Worm (Caenorhabditis elegans) whole organism, young adult: Measurements from ENCODE around the gene nhr-168.

Experiments
- B0019.2 ChIP-seq: fragments of 200-800 bp; sonication (Bioruptor generic); conservative IDR thresholded peaks from 2 replicates; pipeline ENCODE4 v1.3.6; 2022; ENCODE audit warnings: missing genetic modification reagents, missing genetic modification characterization, missing compliant biosample characterization
- F39B2.1 ChIP-seq: fragments of 200-800 bp; sonication (Bioruptor generic); IDR thresholded peaks from 2 replicates; pipeline ENCODE4 v1.3.6; 2022; ENCODE audit warnings: missing genetic modification reagents, missing genetic modification characterization, missing compliant biosample characterization
- F57A8.1 ChIP-seq: fragments of 200-800 bp; sonication (Bioruptor generic); optimal IDR thresholded peaks from 2 replicates; lab custom pipeline; 2018; ENCODE audit warnings: mild to moderate bottlenecking, missing genetic modification characterization, moderate library complexity, missing compliant biosample characterization
- Y53F4B.3 ChIP-seq: fragments of 200-800 bp; sonication (Bioruptor generic); IDR thresholded peaks from 2 replicates; pipeline ENCODE4 v1.3.6; 2022; ENCODE audit warnings: missing genetic modification reagents, missing genetic modification characterization, missing compliant biosample characterization
- Y67H2A.10 ChIP-seq: fragments of 200-800 bp; sonication (Bioruptor generic); conservative IDR thresholded peaks from 2 replicates; pipeline ENCODE4 v1.3.6; 2022; ENCODE audit warnings: missing genetic modification reagents, missing genetic modification characterization, missing compliant biosample characterization
- Y79H2A.3 ChIP-seq: fragments of 200-800 bp; sonication (Bioruptor generic); conservative IDR thresholded peaks from 2 replicates; pipeline ENCODE4 v1.3.6; 2022; ENCODE audit warnings: missing genetic modification reagents, missing genetic modification characterization, missing compliant biosample characterization
- akir-1 ChIP-seq: fragments of 200-800 bp; sonication (Bioruptor generic); optimal IDR thresholded peaks from 2 replicates; lab custom pipeline; 2018; ENCODE audit warnings: mild to moderate bottlenecking, missing genetic modification characterization, moderate library complexity, missing compliant biosample characterization
- aptf-2 ChIP-seq: fragments of 200-800 bp; sonication (Bioruptor generic); conservative IDR thresholded peaks from 2 replicates; pipeline ENCODE4 v1.3.6; 2022; ENCODE audit warnings: missing genetic modification reagents, missing genetic modification characterization, missing compliant biosample characterization
- aptf-3 ChIP-seq: fragments of 200-800 bp; sonication (Bioruptor generic); IDR thresholded peaks from 2 replicates; pipeline ENCODE4 v1.3.6; 2022; ENCODE audit warnings: missing genetic modification characterization, missing compliant biosample characterization
- bed-2 ChIP-seq: fragments of 200-800 bp; sonication (Bioruptor generic); IDR thresholded peaks from 2 replicates; pipeline ENCODE4 v1.3.6; 2022; ENCODE audit warnings: missing genetic modification reagents, missing genetic modification characterization, missing compliant biosample characterization
- ccch-3 ChIP-seq: fragments of 200-800 bp; sonication (Bioruptor generic); optimal IDR thresholded peaks from 2 replicates; lab custom pipeline; 2018; ENCODE audit warnings: mild to moderate bottlenecking, missing genetic modification characterization, missing compliant biosample characterization
- cebp-2 ChIP-seq: fragments of 200-800 bp; sonication (Bioruptor generic); IDR thresholded peaks from 2 replicates; pipeline ENCODE4 v1.3.6; 2022; ENCODE audit warnings: missing genetic modification characterization, missing compliant biosample characterization
- ceh-40 ChIP-seq: fragments of 200-800 bp; sonication (Bioruptor generic); IDR thresholded peaks from 2 replicates; pipeline ENCODE4 v1.3.6; 2022; ENCODE audit warnings: missing genetic modification characterization, missing compliant biosample characterization
- ceh-79 ChIP-seq: sonication (generic microtip); optimal IDR thresholded peaks from 2 replicates; lab custom pipeline; 2017; ENCODE audit warnings: mild to moderate bottlenecking, missing genetic modification characterization, missing compliant biosample characterization
- ceh-91 ChIP-seq: fragments of 200-800 bp; sonication (Bioruptor generic); IDR thresholded peaks from 2 replicates; pipeline ENCODE4 v1.3.6; 2022; ENCODE audit warnings: missing genetic modification reagents, missing genetic modification characterization, missing compliant biosample characterization
- die-1 ChIP-seq: sonication (generic microtip); optimal IDR thresholded peaks from 2 replicates; lab custom pipeline; 2016; ENCODE audit warnings: missing genotype, mild to moderate bottlenecking, missing genetic modification characterization, missing compliant biosample characterization
- egl-44 ChIP-seq: fragments of 200-800 bp; sonication (Bioruptor generic); IDR thresholded peaks from 2 replicates; pipeline ENCODE4 v1.3.6; 2022; ENCODE audit warnings: missing genetic modification reagents, missing genetic modification characterization, missing compliant biosample characterization
- ekl-4 ChIP-seq: fragments of 200-800 bp; sonication (Bioruptor generic); IDR thresholded peaks from 2 replicates; pipeline ENCODE4 v1.3.6; 2022; ENCODE audit warnings: missing genetic modification reagents, missing genetic modification characterization, missing compliant biosample characterization
- ets-4 ChIP-seq: fragments of 200-800 bp; sonication (Bioruptor generic); optimal IDR thresholded peaks from 2 replicates; lab custom pipeline; 2018; ENCODE audit warnings: mild to moderate bottlenecking, missing genetic modification characterization, missing compliant biosample characterization
- fkh-3 ChIP-seq: sonication (generic microtip); optimal IDR thresholded peaks from 2 replicates; lab custom pipeline; 2016; ENCODE audit warnings: mild to moderate bottlenecking, missing genetic modification characterization, missing compliant biosample characterization
- let-526 ChIP-seq: fragments of 200-800 bp; sonication (Bioruptor generic); IDR thresholded peaks from 2 replicates; pipeline ENCODE4 v1.3.6; 2022; ENCODE audit warnings: missing genetic modification reagents, missing genetic modification characterization, missing compliant biosample characterization
- lin-40 ChIP-seq: sonication (generic microtip); optimal IDR thresholded peaks from 2 replicates; lab custom pipeline; 2016; ENCODE audit warnings: missing genetic modification characterization, mild to moderate bottlenecking, missing compliant biosample characterization, missing genotype, missing genetic modification reagents
- lin-54 ChIP-seq: fragments of 200-800 bp; sonication (Bioruptor generic); optimal IDR thresholded peaks from 2 replicates; lab custom pipeline; 2018; ENCODE audit warnings: mild to moderate bottlenecking, missing genetic modification characterization, missing compliant biosample characterization
- lir-1 ChIP-seq: fragments of 200-800 bp; sonication (Bioruptor generic); conservative IDR thresholded peaks from 2 replicates; pipeline ENCODE4 v1.3.6; 2022; ENCODE audit warnings: missing genetic modification reagents, missing genetic modification characterization, missing compliant biosample characterization
- madf-8 ChIP-seq: fragments of 200-800 bp; sonication (Bioruptor generic); conservative IDR thresholded peaks from 2 replicates; pipeline ENCODE4 v1.3.6; 2022; ENCODE audit warnings: missing genetic modification reagents, missing genetic modification characterization, missing compliant biosample characterization
- mcd-1 ChIP-seq: fragments of 200-800 bp; sonication (Bioruptor generic); IDR thresholded peaks from 2 replicates; pipeline ENCODE4 v1.3.6; 2022; ENCODE audit warnings: missing genetic modification reagents, missing genetic modification characterization, missing compliant biosample characterization
- mel-28 ChIP-seq: sonication (generic microtip); optimal IDR thresholded peaks from 2 replicates; lab custom pipeline; 2016; ENCODE audit warnings: borderline replicate concordance, mild to moderate bottlenecking, missing genetic modification characterization, missing compliant biosample characterization
- mxl-1 ChIP-seq: sonication (generic microtip); optimal IDR thresholded peaks from 2 replicates; lab custom pipeline; 2016; ENCODE audit warnings: missing genetic modification characterization, missing compliant biosample characterization
- nfyb-1 ChIP-seq: fragments of 200-800 bp; sonication (Bioruptor generic); IDR thresholded peaks from 2 replicates; pipeline ENCODE4 v1.3.6; 2022; ENCODE audit warnings: missing genetic modification reagents, missing genetic modification characterization, missing compliant biosample characterization
- nhr-120 ChIP-seq: fragments of 200-800 bp; sonication (Bioruptor generic); IDR thresholded peaks from 2 replicates; pipeline ENCODE4 v1.3.6; 2022; ENCODE audit warnings: missing genetic modification characterization, missing compliant biosample characterization
- nhr-27 ChIP-seq: fragments of 200-800 bp; sonication (Bioruptor generic); optimal IDR thresholded peaks from 2 replicates; lab custom pipeline; 2018; ENCODE audit warnings: mild to moderate bottlenecking, missing genetic modification characterization, moderate library complexity, missing compliant biosample characterization
- nhr-90 ChIP-seq: sonication (generic microtip); optimal IDR thresholded peaks from 2 replicates; lab custom pipeline; 2016; ENCODE audit warnings: missing genotype, mild to moderate bottlenecking, missing genetic modification characterization, missing compliant biosample characterization
- rec-8 ChIP-seq, 2 experiments: sonication (generic microtip); optimal IDR thresholded peaks; 2 replicates each; lab custom pipeline; 2016; ENCODE audit warnings: mild to moderate bottlenecking in 2 of 2, missing genetic modification characterization in 2 of 2, missing genetic modification reagents in 2 of 2, missing genotype in 2 of 2, missing biosample characterization in 1 of 2, missing compliant biosample characterization in 1 of 2, moderate library complexity in 1 of 2
- sdz-38 ChIP-seq: sonication (generic microtip); optimal IDR thresholded peaks from 2 replicates; lab custom pipeline; 2016; ENCODE audit warnings: missing genotype, missing genetic modification characterization, missing compliant biosample characterization
- snpc-1.3 ChIP-seq: sonication (generic microtip); optimal IDR thresholded peaks from 2 replicates; lab custom pipeline; 2017; ENCODE audit warnings: missing genetic modification characterization, mild to moderate bottlenecking, missing compliant biosample characterization, antibody characterized with exemption, moderate library complexity, missing genotype, missing genetic modification reagents; ENCODE audit not compliant: insufficient read depth
- snpc-3.4 ChIP-seq: sonication (generic microtip); optimal IDR thresholded peaks from 2 replicates; lab custom pipeline; 2017; ENCODE audit warnings: missing genetic modification characterization, mild to moderate bottlenecking, missing compliant biosample characterization, antibody characterized with exemption, moderate library complexity, missing genotype, missing genetic modification reagents
- tbp1 ChIP-seq: fragments of 200-800 bp; sonication (Bioruptor generic); optimal IDR thresholded peaks from 2 replicates; lab custom pipeline; 2018; ENCODE audit warnings: mild to moderate bottlenecking, missing genetic modification characterization, missing compliant biosample characterization
- tlf-1 ChIP-seq: fragments of 200-800 bp; sonication (Bioruptor generic); optimal IDR thresholded peaks from 2 replicates; lab custom pipeline; 2018; ENCODE audit warnings: mild to moderate bottlenecking, missing genetic modification characterization, missing compliant biosample characterization
- unc-62 ChIP-seq: fragments of 150-350 bp; optimal IDR thresholded peaks from 2 replicates; lab custom pipeline; 2014; ENCODE audit warnings: missing biosample characterization, missing genetic modification reagents, missing genetic modification characterization
- zim-3 ChIP-seq: sonication (generic microtip); optimal IDR thresholded peaks from 2 replicates; lab custom pipeline; 2017; ENCODE audit warnings: mild to moderate bottlenecking, missing genetic modification characterization, moderate library complexity, missing compliant biosample characterization
- ztf-3 ChIP-seq: fragments of 200-800 bp; sonication (Bioruptor generic); optimal IDR thresholded peaks from 2 replicates; lab custom pipeline; 2018; ENCODE audit warnings: mild to moderate bottlenecking, missing genetic modification characterization, missing compliant biosample characterization

The nhr-168 gene

DNA sequence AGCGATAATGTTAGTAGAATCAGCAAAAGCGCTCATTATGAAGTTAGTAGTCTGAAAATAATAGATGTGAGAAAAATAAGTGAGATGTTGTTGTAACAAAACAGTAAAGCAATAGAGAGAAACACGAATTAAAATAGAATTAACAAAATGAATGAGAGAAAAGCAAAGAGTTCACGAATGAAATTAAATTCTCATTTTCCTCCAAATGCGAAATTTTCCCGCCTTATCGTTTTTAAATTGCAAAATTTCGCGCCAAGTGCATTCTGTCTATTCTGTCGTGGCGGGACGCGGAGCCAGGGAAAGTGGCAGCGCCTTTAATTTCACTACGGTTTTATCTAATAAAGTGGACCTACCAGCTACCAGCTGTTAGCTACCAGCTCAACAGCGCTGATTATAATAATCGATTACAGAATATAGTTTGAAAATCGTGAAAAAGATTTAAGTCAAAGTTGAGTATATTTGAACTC lies 21.4 kb downstream of the nhr-168 start, which contains the start of gene nasp-2 (continued):
- peak; percentile 95 for TF ChIP-seq snpc-3.4 (tag; lab: Kevin White, UChicago)
- no peak for TF ChIP-seq akir-1 (GFP tag; lab: Kevin White, UChicago)
- no peak for TF ChIP-seq ceh-40 (GFP tag; lab: Robert Waterston, UW)
- peak; percentile 92 for TF ChIP-seq ekl-4 (GFP tag; lab: Robert Waterston, UW)
- TF ChIP-seq tbp1 (GFP tag; lab: Kevin White, UChicago), result peak; percentile 73
- no peak for TF ChIP-seq lin-40 (tag; lab: Kevin White, UChicago)
- TF ChIP-seq mxl-1 (tag; lab: Kevin White, UChicago), result no peak
- peak; percentile 76; the same call in 1 of the 2 replicates for TF ChIP-seq let-526
- no peak for TF ChIP-seq die-1 (tag; lab: Kevin White, UChicago)
- TF ChIP-seq unc-62, result no peak
- TF ChIP-seq ceh-91 (GFP tag; lab: Robert Waterston, UW), result peak; percentile 99
- peak; percentile 73; the same call in 1 of the 2 replicates for TF ChIP-seq aptf-2 (GFP tag; lab: Robert Waterston, UW)
- TF ChIP-seq Y53F4B.3 (GFP tag; lab: Robert Waterston, UW), result peak; percentile 89
- TF ChIP-seq snpc-1.3 (tag; lab: Kevin White, UChicago), result peak; percentile 80
- TF ChIP-seq ccch-3, result no peak
- no peak for TF ChIP-seq nhr-120 (GFP tag; lab: Robert Waterston, UW)
- TF ChIP-seq lir-1 (GFP tag; lab: Robert Waterston, UW), result peak; percentile 84
- TF ChIP-seq ets-4 (GFP tag; lab: Kevin White, UChicago), result no peak
- TF ChIP-seq Y79H2A.3 (GFP tag; lab: Robert Waterston, UW), result peak; percentile 80
- no peak for TF ChIP-seq nhr-90
- no peak for TF ChIP-seq nhr-27 (tag; lab: Kevin White, UChicago)
- TF ChIP-seq mel-28 (tag; lab: Kevin White, UChicago), result no peak
- TF ChIP-seq sdz-38 (tag; lab: Kevin White, UChicago), result no peak
- TF ChIP-seq B0019.2 (GFP tag; lab: Robert Waterston, UW), result peak; percentile 95
- peak; percentile 96 for TF ChIP-seq lin-54 (GFP tag; lab: Kevin White, UChicago)
- TF ChIP-seq ceh-79 (tag; lab: Kevin White, UChicago), result no peak
- no peak for TF ChIP-seq cebp-2 (GFP tag; lab: Robert Waterston, UW)
- no peak for TF ChIP-seq rec-8 (tag; optimal IDR thresholded peaks at IDR 0.05; lab: Kevin White, UChicago)
- TF ChIP-seq mcd-1 (GFP tag; lab: Robert Waterston, UW), result peak; percentile 83
- TF ChIP-seq bed-2 (GFP tag; lab: Robert Waterston, UW), result peak; percentile 85
- peak; percentile 81 for TF ChIP-seq nfyb-1 (GFP tag; lab: Robert Waterston, UW)
- TF ChIP-seq egl-44 (GFP tag; lab: Robert Waterston, UW), result no peak
- TF ChIP-seq F39B2.1 (GFP tag; lab: Robert Waterston, UW), result no peak
- TF ChIP-seq Y67H2A.10 (GFP tag; lab: Robert Waterston, UW), result peak; percentile 84
- no peak for TF ChIP-seq zim-3 (tag; lab: Kevin White, UChicago)
- peak; percentile 99 for TF ChIP-seq madf-8 (GFP tag; lab: Robert Waterston, UW)
- TF ChIP-seq aptf-3 (GFP tag; lab: Robert Waterston, UW), result no peak
- TF ChIP-seq tlf-1 (GFP tag; lab: Kevin White, UChicago), result peak; percentile 95
- no peak for TF ChIP-seq ztf-3
- no peak for TF ChIP-seq fkh-3 (tag; lab: Kevin White, UChicago)
- TF ChIP-seq F57A8.1, result no peak
